Worm (Caenorhabditis elegans): ENCODE data around the gene sde-2.
A peak's percentile ranks its signal among the peaks of the same experiment; 100 is the strongest.

The sde-2 gene

ce11 chrV:13669170-13669569 is 41.8 kb downstream of the sde-2 start:
- TF ChIP-seq flt-1 (GFP tag; IDR thresholded peaks at IDR 0.05) (no peak), ceh-36 (tag; optimal IDR thresholded peaks at IDR 0.05) (no peak), ceh-13 (GFP tag; optimal IDR thresholded peaks at IDR 0.05) (no peak), tra-4 (tag; optimal IDR thresholded peaks at IDR 0.05) (no peak), hmbx-1 (tag; optimal IDR thresholded peaks at IDR 0.05) (no peak), F13C5.2 (tag; optimal IDR thresholded peaks at IDR 0.05) (no peak)

- TF ChIP-seq F13C5.2 (tag; optimal IDR thresholded peaks at IDR 0.05) (no peak), ceh-36 (tag; optimal IDR thresholded peaks at IDR 0.05) (no peak), ceh-13 (GFP tag; optimal IDR thresholded peaks at IDR 0.05) (no peak), tbx-37 (GFP tag; conservative IDR thresholded peaks at IDR 0.05) (no peak), ama-1 (optimal IDR thresholded peaks at IDR 0.05) (no peak), hmbx-1 (tag; optimal IDR thresholded peaks at IDR 0.05) (no peak), ets-7 (tag; optimal IDR thresholded peaks at IDR 0.05) (no peak), tbx-11 (GFP tag; IDR thresholded peaks at IDR 0.05) (no peak), sea-1 (GFP tag; conservative IDR thresholded peaks at IDR 0.05) (no peak), pes-1 (GFP tag; IDR thresholded peaks at IDR 0.05) (no peak), aly-1 (tag; optimal IDR thresholded peaks at IDR 0.05) (no peak), flt-1 (GFP tag; IDR thresholded peaks at IDR 0.05) (no peak), hmg-4 (GFP tag; optimal IDR thresholded peaks at IDR 0.05) (no peak), tra-4 (tag; optimal IDR thresholded peaks at IDR 0.05) (no peak), hnd-1 (tag; optimal IDR thresholded peaks at IDR 0.05) (no peak), scrt-1 (GFP tag; IDR thresholded peaks at IDR 0.05) (no peak), B0310.2 (tag; optimal IDR thresholded peaks at IDR 0.05) (no peak)
Measured at ce11 chrV:13671911-13672639, 44.7 kb downstream of the sde-2 start, which contains the start of the genes mip-2 and F58G11.4. Gene mip-2, minus strand, starts transcription at chrV:13671958. Gene F58G11.4, plus strand, starts transcription at chrV:13672589.

- TF ChIP-seq F13C5.2 (tag; optimal IDR thresholded peaks at IDR 0.05) (peak; percentile 45), flt-1 (GFP tag; IDR thresholded peaks at IDR 0.05) (no peak)
Measured at ce11 chrV:13678542-13678941, 51.2 kb downstream of the sde-2 start, which contains the start of the genes tag-65 and ccz-1. Gene tag-65, minus strand, starts transcription at chrV:13678587. Gene ccz-1, plus strand, starts transcription at chrV:13678875.
